Fruit fly (Drosophila melanogaster) whole organism, larva: Measurements from ENCODE around the gene CG13613.

Experiments
- noc ChIP-seq: fragments of 200-800 bp; sonication (Bioruptor generic); optimal IDR thresholded peaks from 3 replicates; lab custom pipeline; 2019; ENCODE audit warnings: missing biosample characterization, mild to moderate bottlenecking, missing genetic modification characterization, moderate library complexity

Gene CG13613

dm6 chr3R:24367120-24367519, 1.8 kb downstream of the CG13613 start, which contains the start of gene CG42811:
TSS of gene CG42811 (minus strand) at chr3R:24367220.
- no peak for TF ChIP-seq noc (tag; lab: Kevin White, UChicago)

- no peak for TF ChIP-seq noc (tag; lab: Kevin White, UChicago)
Observed at dm6 chr3R:24368064-24368463, 2.7 kb downstream of the CG13613 start, which contains the start of the genes CG42812 and CG33341. TSS of gene CG42812 (minus strand) at chr3R:24368164. TSS of gene CG33341 (plus strand) at chr3R:24368358.

- no peak for TF ChIP-seq noc (tag; lab: Kevin White, UChicago)
Observed at dm6 chr3R:24369268-24369667, 3.9 kb downstream of the CG13613 start, which contains the start of gene CG13614. TSS of gene CG13614 (plus strand) at chr3R:24369568.

- TF ChIP-seq noc (tag; lab: Kevin White, UChicago): no peak
Observed at dm6 chr3R:24372662-24373061, 7.3 kb downstream of the CG13613 start, which contains the start of gene CG17782. TSS of gene CG17782 (minus strand) at chr3R:24372762.

- TF ChIP-seq noc (tag; lab: Kevin White, UChicago): no peak
Observed at dm6 chr3R:24375561-24375960, 10.2 kb downstream of the CG13613 start, which contains the start of gene CG17781. TSS of gene CG17781 (minus strand) at chr3R:24375661.

- TF ChIP-seq noc (tag; lab: Kevin White, UChicago): no peak
Observed at dm6 chr3R:24376565-24376964, 11.2 kb downstream of the CG13613 start, which contains the start of gene CG33342. TSS of gene CG33342 (plus strand) at chr3R:24376865.

- no peak for TF ChIP-seq noc (tag; lab: Kevin White, UChicago)
Observed at dm6 chr3R:24384952-24385351, 19.6 kb downstream of the CG13613 start, which contains the start of gene CG17780. TSS of gene CG17780 (minus strand) at chr3R:24385052.

dm6 chr3R:24386434-24386833, 21.1 kb downstream of the CG13613 start:
- no peak for TF ChIP-seq noc (tag; lab: Kevin White, UChicago)

dm6 chr3R:24390239-24390638, 24.9 kb downstream of the CG13613 start, which contains the start of the genes CG5768 and CG13615:
TSS of gene CG5768 (minus strand) at chr3R:24390339.
TSS of gene CG13615 (plus strand) at chr3R:24390518.
- no peak for TF ChIP-seq noc (tag; lab: Kevin White, UChicago)

- no peak for TF ChIP-seq noc (tag; lab: Kevin White, UChicago)
Observed at dm6 chr3R:24392207-24392939, 27.0 kb downstream of the CG13613 start, which contains the start of gene CG13616. TSS of gene CG13616 (plus strand) at chr3R:24392889.
